Worm (Caenorhabditis elegans) whole organism, L4/young adult: ENCODE data around the gene R03H10.4.

ENCODE experiments used
- W03F9.2 ChIP-seq: fragments of 150-350 bp; optimal IDR thresholded peaks from 2 replicates; lab custom pipeline; 2014; ENCODE audit warnings: missing biosample characterization, missing genetic modification characterization
- dao-5 ChIP-seq: sonication (generic microtip); optimal IDR thresholded peaks from 2 replicates; lab custom pipeline; 2016; ENCODE audit warnings: missing genotype, missing genetic modification characterization, moderate library complexity, missing compliant biosample characterization
- him-1 ChIP-seq: sonication (generic microtip); optimal IDR thresholded peaks from 2 replicates; lab custom pipeline; 2016; ENCODE audit warnings: missing genotype, missing genetic modification reagents, missing genetic modification characterization, missing compliant biosample characterization

DNA sequence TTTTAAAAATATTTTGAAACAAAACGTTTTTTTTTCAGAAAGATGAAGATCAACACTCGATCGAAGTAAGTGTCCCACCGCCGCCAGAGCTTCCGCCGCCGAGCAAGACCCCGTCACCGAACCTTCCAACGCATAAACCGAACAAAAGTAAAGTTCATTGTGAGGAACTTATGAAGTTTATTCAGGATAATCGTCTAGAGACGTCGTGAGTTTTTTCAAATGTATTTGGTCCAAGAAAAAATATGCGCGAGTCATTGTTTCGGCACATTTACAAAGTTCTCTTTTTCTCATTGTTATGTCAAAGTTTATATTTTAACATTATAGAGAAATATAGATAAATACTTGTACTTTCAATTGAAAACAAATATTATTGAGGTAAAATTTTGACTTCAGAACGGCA, 43.1 kb downstream of the R03H10.4 start:
- no peak for TF ChIP-seq dao-5 (tag; lab: Kevin White, UChicago)
- TF ChIP-seq him-1 (tag; lab: Kevin White, UChicago): no peak
- no peak for TF ChIP-seq W03F9.2 (tag; lab: Kevin White, UChicago)
